Worm (Caenorhabditis elegans): ENCODE measurements around the gene C14A4.8.

Gene C14A4.8

DNA sequence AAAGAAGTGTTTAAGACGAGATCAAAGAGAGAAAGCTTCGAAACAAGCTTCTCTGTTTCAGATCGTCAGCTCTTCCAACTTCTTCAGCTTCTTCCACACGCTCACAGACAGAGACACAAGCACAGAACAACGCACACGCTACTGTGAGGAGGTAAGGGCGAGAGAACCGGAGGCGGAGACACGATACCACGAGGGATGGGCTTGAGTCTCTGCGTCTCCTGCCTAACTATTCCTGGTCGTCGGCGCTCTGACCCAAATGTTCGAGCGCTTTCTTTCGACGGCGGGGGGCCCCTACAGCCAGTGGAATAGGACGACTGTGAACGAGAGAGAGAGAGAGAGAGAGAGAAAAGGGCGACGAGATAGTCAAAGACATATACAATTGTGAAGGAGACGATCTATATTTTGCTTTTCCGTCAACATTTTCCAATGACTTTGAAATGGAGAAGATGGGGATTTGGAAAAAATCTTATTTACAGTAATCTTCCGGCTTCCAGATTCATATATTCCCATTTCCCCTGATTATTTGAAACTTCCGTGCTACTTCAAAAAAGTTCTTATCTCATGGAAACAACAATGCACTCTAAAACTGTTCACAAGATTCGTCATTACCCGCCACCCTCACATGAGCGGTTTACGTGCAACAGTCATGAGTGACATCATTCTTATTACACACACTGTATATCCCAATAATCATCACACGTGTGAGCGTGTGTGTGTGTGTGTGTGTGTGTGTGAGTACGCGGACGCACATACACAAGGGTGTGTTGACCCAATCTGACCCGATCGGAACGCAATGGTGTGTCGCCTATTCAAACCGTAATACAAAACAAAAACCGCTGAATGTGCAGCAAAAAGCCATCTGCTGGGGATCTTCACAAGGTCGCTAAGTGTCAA is 48.9 kb downstream of the C14A4.8 start (continued):
- TF ChIP-seq lin-15B (tag; optimal IDR thresholded peaks at IDR 0.05) = no peak
- peak; percentile 85 for TF ChIP-seq mxl-3 (GFP tag; optimal IDR thresholded peaks at IDR 0.05)
- peak; percentile 96 for TF ChIP-seq hlh-30 (tag; optimal IDR thresholded peaks at IDR 0.05; ENCODE audit: insufficient read depth)
- no peak for TF ChIP-seq ceh-28 (tag; optimal IDR thresholded peaks at IDR 0.05)
- peak; percentile 34 for TF ChIP-seq ztf-7 (tag; optimal IDR thresholded peaks at IDR 0.05)
- TF ChIP-seq aly-2 (tag; optimal IDR thresholded peaks at IDR 0.05) = no peak
- peak; percentile 74 for TF ChIP-seq lim-7 (GFP tag; IDR thresholded peaks at IDR 0.05)
- no peak for TF ChIP-seq F26F4.8 (GFP tag; conservative IDR thresholded peaks at IDR 0.05)
- TF ChIP-seq F49E8.2 (tag; optimal IDR thresholded peaks at IDR 0.05; ENCODE audit: borderline replicate concordance) = no peak
- peak; percentile 43; the same call in 1 of the 2 replicates for TF ChIP-seq php-3 (GFP tag; IDR thresholded peaks at IDR 0.05)
- TF ChIP-seq Y105C5A.15 (GFP tag; IDR thresholded peaks at IDR 0.05) = no peak
- no peak for TF ChIP-seq ZK337.2 (GFP tag; IDR thresholded peaks at IDR 0.05)
- TF ChIP-seq zag-1 (tag; optimal IDR thresholded peaks at IDR 0.05) = no peak
- TF ChIP-seq nhr-11 (tag; optimal IDR thresholded peaks at IDR 0.05) = peak; percentile 99
- no peak for TF ChIP-seq snpc-4 (tag; optimal IDR thresholded peaks at IDR 0.05)
- TF ChIP-seq ceh-82 (tag; optimal IDR thresholded peaks at IDR 0.05) = no peak
- peak; percentile 82 for TF ChIP-seq hlh-11 (tag; optimal IDR thresholded peaks at IDR 0.05)
- no peak for TF ChIP-seq daf-12 (tag; optimal IDR thresholded peaks at IDR 0.05)
- peak; percentile 75 for TF ChIP-seq mdt-29 (GFP tag; IDR thresholded peaks at IDR 0.05)
- peak; percentile 71 for TF ChIP-seq dve-1 (tag; optimal IDR thresholded peaks at IDR 0.05; ENCODE audit: insufficient read depth)
- peak; percentile 19 to 21 for TF ChIP-seq daf-16 (GFP tag; optimal IDR thresholded peaks at IDR 0.05)
- TF ChIP-seq daf-16 (tag; optimal IDR thresholded peaks at IDR 0.05) = peak; percentile 62
- TF ChIP-seq unc-130 (GFP tag; optimal IDR thresholded peaks at IDR 0.05) = peak; percentile 16
- no peak for TF ChIP-seq spr-3 (GFP tag; optimal IDR thresholded peaks at IDR 0.05)
- TF ChIP-seq daf-8 (GFP tag; IDR thresholded peaks at IDR 0.05) = no peak
- peak; percentile 38 for TF ChIP-seq jun-1 (tag; optimal IDR thresholded peaks at IDR 0.05)
- no peak for TF ChIP-seq ces-1 (GFP tag; optimal IDR thresholded peaks at IDR 0.05)
- peak; percentile 89 for TF ChIP-seq mep-1 (tag; optimal IDR thresholded peaks at IDR 0.05)
- peak; percentile 74 for TF ChIP-seq nhr-48 (tag; optimal IDR thresholded peaks at IDR 0.05)
- no peak for TF ChIP-seq zip-11 (GFP tag; IDR thresholded peaks at IDR 0.05)
- peak; percentile 51 for TF ChIP-seq nhr-25 (tag; optimal IDR thresholded peaks at IDR 0.05; ENCODE audit: borderline replicate concordance, insufficient read depth)
- TF ChIP-seq nhr-102 (tag; optimal IDR thresholded peaks at IDR 0.05) = peak; percentile 32
- TF ChIP-seq dmd-8 (GFP tag; IDR thresholded peaks at IDR 0.05) = no peak
- peak; percentile 100 for TF ChIP-seq aha-1 (tag)
- TF ChIP-seq Y75B8A.6 (GFP tag; IDR thresholded peaks at IDR 0.05) = no peak
- TF ChIP-seq sdz-12 (GFP tag; optimal IDR thresholded peaks at IDR 0.05) = no peak
- peak; percentile 49 for TF ChIP-seq nhr-77 (tag; optimal IDR thresholded peaks at IDR 0.05)
- peak; percentile 36 to 92 for TF ChIP-seq hif-1 (tag; optimal IDR thresholded peaks at IDR 0.05)
- no peak for TF ChIP-seq tag-97 (GFP tag; IDR thresholded peaks at IDR 0.05)
- TF ChIP-seq ceh-62 (tag; optimal IDR thresholded peaks at IDR 0.05) = no peak
- no peak for TF ChIP-seq nhr-237 (tag; optimal IDR thresholded peaks at IDR 0.05)
- peak; percentile 33; the same call in 1 of the 2 replicates for TF ChIP-seq madf-9 (GFP tag; conservative IDR thresholded peaks at IDR 0.05)
- TF ChIP-seq attf-4 (tag; optimal IDR thresholded peaks at IDR 0.05) = no peak
- TF ChIP-seq nhr-76 (tag; optimal IDR thresholded peaks at IDR 0.05) = no peak
- TF ChIP-seq unc-39 (tag; optimal IDR thresholded peaks at IDR 0.05) = no peak
- TF ChIP-seq Y5F2A.4 (GFP tag; optimal IDR thresholded peaks at IDR 0.05) = no peak
- 0 out of 2 replicates have a peak, but pooled peaks have one; percentile 59 for TF ChIP-seq dmd-9 (GFP tag; IDR thresholded peaks at IDR 0.05)
- peak; percentile 11; the same call in 1 of the 2 replicates for TF ChIP-seq lin-1 (GFP tag; IDR thresholded peaks at IDR 0.05)
- peak; percentile 57 for TF ChIP-seq nhr-6 (tag; optimal IDR thresholded peaks at IDR 0.05)
- peak; percentile 88 for TF ChIP-seq hmg-1.1 (GFP tag; IDR thresholded peaks at IDR 0.05)

All from whole organism, L4 larva.